Fruit fly (Drosophila melanogaster) whole organism, embryonic: Measurements from ENCODE around the gene Desat1.

Experiments used
- CG10366 ChIP-seq: fragments of 200-800 bp; sonication (Bioruptor generic); IDR thresholded peaks from 2 replicates; pipeline ENCODE4 v1.3.6; 2022; ENCODE audit warnings: missing biosample characterization, missing genetic modification characterization
- CG10654 ChIP-seq: fragments of 200-800 bp; sonication (Bioruptor generic); optimal IDR thresholded peaks from 2 replicates; lab custom pipeline; 2016; ENCODE audit warnings: missing biosample characterization, missing genetic modification characterization
- CG12659 ChIP-seq: fragments of 200-800 bp; sonication (Bioruptor generic); optimal IDR thresholded peaks from 3 replicates; lab custom pipeline; 2017; ENCODE audit warnings: mild to moderate bottlenecking, missing biosample characterization, missing genetic modification reagents, missing genetic modification characterization
- CG12769 ChIP-seq: fragments of 200-800 bp; sonication (Bioruptor generic); optimal IDR thresholded peaks from 2 replicates; lab custom pipeline; 2019; ENCODE audit warnings: missing biosample characterization, mild to moderate bottlenecking, missing genetic modification characterization, moderate library complexity
- CG13287 ChIP-seq: fragments of 200-800 bp; sonication (Bioruptor generic); IDR thresholded peaks from 2 replicates; pipeline ENCODE4 v1.3.6; 2022; ENCODE audit warnings: missing biosample characterization, missing genetic modification characterization; ENCODE audit not compliant: partially characterized antibody
- CG14667 ChIP-seq: fragments of 200-800 bp; sonication (Bioruptor generic); IDR thresholded peaks from 2 replicates; pipeline ENCODE4 v1.3.6; 2022; ENCODE audit warnings: missing biosample characterization, missing genetic modification characterization
- CG16779 ChIP-seq: fragments of 200-800 bp; sonication (Bioruptor generic); IDR thresholded peaks from 2 replicates; pipeline ENCODE4 v1.3.6; 2022; ENCODE audit warnings: missing biosample characterization, missing genetic modification characterization
- CG17186 ChIP-seq: fragments of 200-800 bp; sonication (Bioruptor generic); optimal IDR thresholded peaks from 3 replicates; lab custom pipeline; 2017; ENCODE audit warnings: missing biosample characterization, missing genetic modification reagents, missing genetic modification characterization
- CG17912 ChIP-seq: fragments of 200-800 bp; sonication (Bioruptor generic); optimal IDR thresholded peaks from 2 replicates; lab custom pipeline; 2018; ENCODE audit warnings: missing biosample characterization, mild to moderate bottlenecking, missing genetic modification characterization
- CG2712 ChIP-seq: fragments of 200-800 bp; optimal IDR thresholded peaks from 3 replicates; lab custom pipeline; 2019; ENCODE audit warnings: missing biosample characterization, mild to moderate bottlenecking, missing genetic modification characterization, moderate library complexity
- CG34224 ChIP-seq: fragments of 200-800 bp; sonication (Bioruptor generic); IDR thresholded peaks from 3 replicates; pipeline ENCODE4 v1.3.6; 2022; ENCODE audit warnings: missing biosample characterization, missing genetic modification characterization; ENCODE audit not compliant: partially characterized antibody
- CG34376 ChIP-seq: fragments of 200-800 bp; sonication (Bioruptor generic); optimal IDR thresholded peaks from 2 replicates; lab custom pipeline; 2018; ENCODE audit warnings: missing biosample characterization, mild to moderate bottlenecking, missing genetic modification characterization
- CG3995 ChIP-seq: fragments of 200-800 bp; sonication (Bioruptor generic); optimal IDR thresholded peaks from 3 replicates; lab custom pipeline; 2016; ENCODE audit warnings: missing biosample characterization, missing genetic modification characterization
- CG4282 ChIP-seq: fragments of 200-800 bp; sonication (Bioruptor generic); optimal IDR thresholded peaks from 2 replicates; lab custom pipeline; 2016; ENCODE audit warnings: missing biosample characterization, missing genetic modification characterization
- CG5245 ChIP-seq: fragments of 200-800 bp; sonication (Bioruptor generic); optimal IDR thresholded peaks from 3 replicates; lab custom pipeline; 2016; ENCODE audit warnings: missing biosample characterization, missing genetic modification characterization
- CG7357 ChIP-seq: fragments of 200-800 bp; sonication (Bioruptor generic); IDR thresholded peaks from 3 replicates; pipeline ENCODE4 v1.3.6; 2022; ENCODE audit warnings: missing biosample characterization, missing genetic modification characterization
- CG8281 ChIP-seq: fragments of 200-800 bp; sonication (Bioruptor generic); optimal IDR thresholded peaks from 2 replicates; lab custom pipeline; 2018; ENCODE audit warnings: missing biosample characterization, mild to moderate bottlenecking, missing genetic modification characterization, moderate library complexity
- CG8388 ChIP-seq: fragments of 200-800 bp; sonication (Bioruptor generic); optimal IDR thresholded peaks from 2 replicates; lab custom pipeline; 2019; ENCODE audit warnings: missing biosample characterization, mild to moderate bottlenecking, missing genetic modification characterization, moderate library complexity
- CG9932 ChIP-seq: fragments of 200-800 bp; sonication (Bioruptor generic); IDR thresholded peaks from 2 replicates; pipeline ENCODE4 v1.3.6; 2022; ENCODE audit warnings: missing biosample characterization, missing genetic modification characterization
- Camta ChIP-seq: fragments of 200-800 bp; sonication (Bioruptor generic); optimal IDR thresholded peaks from 2 replicates; lab custom pipeline; 2016; ENCODE audit warnings: missing biosample characterization, missing genetic modification characterization
- D19A ChIP-seq: fragments of 200-800 bp; optimal IDR thresholded peaks from 3 replicates; lab custom pipeline; 2019; ENCODE audit warnings: missing biosample characterization, mild to moderate bottlenecking, missing genetic modification characterization, moderate library complexity
- Dfd ChIP-seq, 2 experiments: fragments of >200 bp; optimal IDR thresholded peaks; 2 replicates each; lab custom pipeline; 2017; ENCODE audit warnings: missing biosample characterization in 2 of 2, missing genetic modification characterization in 2 of 2
- H15 ChIP-seq: fragments of 200-800 bp; sonication (Bioruptor generic); IDR thresholded peaks from 3 replicates; pipeline ENCODE4 v1.3.6; 2022; ENCODE audit warnings: missing biosample characterization, missing genetic modification characterization
- HLH4C ChIP-seq: fragments of 200-800 bp; sonication (Bioruptor generic); IDR thresholded peaks from 3 replicates; pipeline ENCODE4 v1.3.6; 2022; ENCODE audit warnings: missing biosample characterization, missing genetic modification characterization; ENCODE audit not compliant: partially characterized antibody
- HLHmδ ChIP-seq: fragments of 200-800 bp; sonication (Bioruptor generic); optimal IDR thresholded peaks from 2 replicates; lab custom pipeline; 2018; ENCODE audit warnings: missing biosample characterization, mild to moderate bottlenecking, missing genetic modification characterization, moderate library complexity
- Optix ChIP-seq: fragments of 200-800 bp; sonication (Bioruptor generic); IDR thresholded peaks from 3 replicates; pipeline ENCODE4 v1.3.6; 2022; ENCODE audit warnings: missing biosample characterization, missing genetic modification characterization
- Vsx1 ChIP-seq: fragments of 200-800 bp; sonication (Bioruptor generic); optimal IDR thresholded peaks from 2 replicates; lab custom pipeline; 2017; ENCODE audit warnings: missing biosample characterization, mild to moderate bottlenecking, missing genetic modification characterization, missing genetic modification reagents
- bbx ChIP-seq: fragments of 200-800 bp; sonication (Bioruptor generic); IDR thresholded peaks from 2 replicates; pipeline ENCODE4 v1.3.6; 2022; ENCODE audit warnings: missing biosample characterization, missing genetic modification characterization; ENCODE audit not compliant: partially characterized antibody
- bowl ChIP-seq: fragments of 200-800 bp; sonication (Bioruptor generic); IDR thresholded peaks from 2 replicates; pipeline ENCODE4 v1.3.6; 2022; ENCODE audit warnings: missing biosample characterization, missing genetic modification characterization
- chm ChIP-seq: fragments of 200-800 bp; sonication (Bioruptor generic); IDR thresholded peaks from 2 replicates; pipeline ENCODE4 v1.3.6; 2022; ENCODE audit warnings: missing biosample characterization, missing genetic modification characterization
- exex ChIP-seq: fragments of 200-800 bp; sonication (Bioruptor generic); optimal IDR thresholded peaks from 4 replicates; lab custom pipeline; 2018; ENCODE audit warnings: missing biosample characterization, mild to moderate bottlenecking, missing genetic modification characterization, moderate library complexity
- mirr ChIP-seq: fragments of 200-800 bp; sonication (Bioruptor generic); optimal IDR thresholded peaks from 3 replicates; lab custom pipeline; 2018; ENCODE audit warnings: missing biosample characterization, mild to moderate bottlenecking, missing genetic modification characterization
- salm ChIP-seq: fragments of 200-800 bp; sonication (Bioruptor generic); optimal IDR thresholded peaks from 2 replicates; lab custom pipeline; 2018; ENCODE audit warnings: missing biosample characterization, mild to moderate bottlenecking, missing genetic modification characterization
- sens ChIP-seq: fragments of 200-800 bp; sonication (Bioruptor generic); peaks from one replicate; lab custom pipeline; 2016; ENCODE audit warnings: missing biosample characterization, missing genetic modification characterization
- zfh2 ChIP-seq: fragments of 200-800 bp; sonication (Bioruptor generic); optimal IDR thresholded peaks from 2 replicates; lab custom pipeline; 2016; ENCODE audit warnings: missing biosample characterization, missing genetic modification characterization

The Desat1 gene

DNA sequence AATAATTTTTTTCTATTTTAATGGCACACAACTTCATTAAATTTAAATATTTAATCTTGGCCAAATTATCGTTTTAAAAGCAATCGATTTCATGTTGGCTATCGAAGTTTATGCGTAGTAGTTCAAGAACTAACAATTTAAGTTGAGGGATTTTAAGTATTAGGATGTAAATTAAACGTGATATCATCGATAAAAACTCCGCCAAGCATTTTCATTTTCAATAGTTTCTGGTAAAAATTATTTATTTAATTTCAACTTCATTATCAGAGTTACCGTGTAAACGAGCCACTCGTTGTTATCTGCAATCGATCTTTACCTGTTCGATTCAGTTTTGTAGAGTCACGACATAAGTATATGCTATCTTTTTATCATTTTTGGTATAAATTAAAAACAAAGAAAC is 36.5 kb upstream of the Desat1 start (continued):
- TF ChIP-seq HLHmδ (GFP tag; lab: Kevin White, UChicago) (no peak), CG2712 (peak; percentile 99), CG9932 (GFP tag; lab: Robert Waterston, UW) (no peak; the same call in 1 of the 2 replicates), CG3995 (GFP tag; lab: Kevin White, UChicago) (peak; percentile 89), CG4282 (GFP tag; lab: Kevin White, UChicago) (peak; percentile 76), CG17912 (GFP tag; lab: Kevin White, UChicago) (peak; percentile 98), CG12659 (peak; percentile 97), bowl (GFP tag; lab: Robert Waterston, UW) (peak; percentile 95), CG5245 (peak; percentile 94), Camta (GFP tag; lab: Kevin White, UChicago) (peak; percentile 96), CG8388 (peak; percentile 98), CG17186 (GFP tag; lab: Kevin White, UChicago) (peak; percentile 97)

DNA sequence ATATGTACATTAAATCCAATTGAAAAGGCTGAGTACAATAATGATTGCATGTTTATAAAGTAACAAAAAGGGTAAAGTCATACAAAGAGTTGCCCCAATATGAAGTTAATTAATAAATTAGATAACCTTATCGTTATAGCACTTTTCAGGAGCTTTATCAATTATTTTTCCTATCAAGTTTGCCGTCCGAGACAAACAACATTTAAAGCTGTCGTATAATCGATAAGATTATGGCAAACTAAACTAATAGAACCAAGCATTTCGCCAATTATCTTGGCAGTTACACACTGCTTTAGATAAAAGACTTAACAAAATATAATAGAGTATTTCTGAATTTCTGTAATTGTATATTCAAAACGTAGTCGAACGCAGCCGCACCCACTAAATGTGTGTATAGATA is 34.3 kb upstream of the Desat1 start:
- no peak for TF ChIP-seq CG10366 (GFP tag; lab: Robert Waterston, UW)
- no peak for TF ChIP-seq HLH4C (GFP tag; lab: Robert Waterston, UW)
- no peak for TF ChIP-seq CG7357
- peak; percentile 3 for TF ChIP-seq D19A (tag; lab: Kevin White, UChicago)
- TF ChIP-seq CG16779, result no peak
- no peak for TF ChIP-seq Dfd (GFP tag; optimal IDR thresholded peaks at IDR 0.05; lab: Kevin White, UChicago)
- TF ChIP-seq CG10654, result no peak
- TF ChIP-seq exex, result peak; percentile 92
- peak; percentile 48 for TF ChIP-seq Vsx1 (GFP tag; lab: Kevin White, UChicago)
- peak; percentile 54 for TF ChIP-seq CG34376
- peak; percentile 91 for TF ChIP-seq mirr (GFP tag; lab: Kevin White, UChicago)
- TF ChIP-seq CG34224 (GFP tag; lab: Robert Waterston, UW), result no peak
- TF ChIP-seq sens (GFP tag; lab: Kevin White, UChicago), result peak; percentile 49
- TF ChIP-seq H15, result no peak
- no peak for TF ChIP-seq CG12769
- no peak for TF ChIP-seq chm
- no peak for TF ChIP-seq Optix (GFP tag; lab: Robert Waterston, UW)
- peak; percentile 2 for TF ChIP-seq salm (tag; lab: Kevin White, UChicago)
- no peak for TF ChIP-seq zfh2 (GFP tag; lab: Kevin White, UChicago)

DNA sequence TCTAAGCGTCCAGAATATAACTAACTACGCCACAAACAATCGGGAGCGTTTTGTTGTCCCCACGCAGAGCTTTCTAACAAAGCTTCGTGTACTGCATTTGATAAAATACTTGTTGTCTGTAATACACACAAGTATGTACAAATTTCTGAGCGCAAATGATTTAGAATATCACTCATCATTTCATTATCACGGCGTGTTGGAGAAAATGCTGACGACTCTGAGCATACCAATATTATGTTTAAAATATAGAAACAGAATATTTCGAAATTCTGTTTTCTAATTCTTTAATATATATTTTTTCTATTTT is 33.5 kb upstream of the Desat1 start, which contains the start of gene Cyp9f2:
Cyp9f2 (minus strand) TSS at position 101 of the 307 bp plus-strand sequence.
- TF ChIP-seq bbx (GFP tag; lab: Robert Waterston, UW), result 0 out of 2 replicates have a peak, but pooled peaks have one; percentile 8
- TF ChIP-seq CG8281 (tag; lab: Kevin White, UChicago), result no peak
- TF ChIP-seq CG13287 (GFP tag; lab: Robert Waterston, UW), result no peak
- TF ChIP-seq CG14667 (GFP tag; lab: Robert Waterston, UW), result no peak
- TF ChIP-seq, all 482 proteins: peak for 1
